Fruit fly (Drosophila melanogaster) whole organism, embryonic: Measurements from ENCODE around the gene cyr.
A peak's percentile ranks its signal among the peaks of the same experiment; 100 is the strongest.

ENCODE experiments used
- Antp ChIP-seq: fragments of 200-800 bp; sonication (Bioruptor generic); optimal IDR thresholded peaks from 3 replicates; lab custom pipeline; 2016; ENCODE audit warnings: missing biosample characterization, missing genetic modification characterization
- B-H1 ChIP-seq: fragments of 200-800 bp; sonication (Bioruptor generic); IDR thresholded peaks from 3 replicates; pipeline ENCODE4 v1.3.6; 2022; ENCODE audit warnings: missing biosample characterization, missing genetic modification characterization
- CG10654 ChIP-seq: fragments of 200-800 bp; sonication (Bioruptor generic); optimal IDR thresholded peaks from 2 replicates; lab custom pipeline; 2016; ENCODE audit warnings: missing biosample characterization, missing genetic modification characterization
- CG12299 ChIP-seq: fragments of 200-800 bp; sonication (Bioruptor generic); optimal IDR thresholded peaks from 2 replicates; lab custom pipeline; 2018; ENCODE audit warnings: missing biosample characterization, mild to moderate bottlenecking, missing genetic modification characterization
- CG1529 ChIP-seq: fragments of 200-800 bp; sonication (Bioruptor generic); optimal IDR thresholded peaks from 3 replicates; lab custom pipeline; 2018; ENCODE audit warnings: missing biosample characterization, missing genetic modification characterization
- CG16813 ChIP-seq: fragments of 200-800 bp; sonication (Bioruptor generic); IDR thresholded peaks from 3 replicates; pipeline ENCODE4 v1.3.6; 2022; ENCODE audit warnings: missing biosample characterization, missing genetic modification characterization; ENCODE audit not compliant: partially characterized antibody
- CG17385 ChIP-seq: fragments of 200-800 bp; sonication (Bioruptor generic); optimal IDR thresholded peaks from 3 replicates; lab custom pipeline; 2018; ENCODE audit warnings: missing biosample characterization, mild to moderate bottlenecking, missing genetic modification characterization
- CG17568 ChIP-seq: fragments of 200-800 bp; sonication (Bioruptor generic); optimal IDR thresholded peaks from 2 replicates; lab custom pipeline; 2018; ENCODE audit warnings: missing biosample characterization, mild to moderate bottlenecking, missing genetic modification characterization, moderate library complexity
- CG2875 ChIP-seq: fragments of 200-800 bp; sonication (Bioruptor generic); optimal IDR thresholded peaks from 2 replicates; lab custom pipeline; 2017; ENCODE audit warnings: missing biosample characterization, mild to moderate bottlenecking, missing genetic modification characterization, missing genetic modification reagents
- CG32767 ChIP-seq: fragments of 200-800 bp; sonication (Bioruptor generic); IDR thresholded peaks from 2 replicates; pipeline ENCODE4 v1.3.6; 2022; ENCODE audit warnings: missing biosample characterization, missing genetic modification characterization
- CG4360 ChIP-seq: fragments of 200-800 bp; sonication (Bioruptor generic); IDR thresholded peaks from 2 replicates; pipeline ENCODE4 v1.3.6; 2022; ENCODE audit warnings: missing biosample characterization, missing genetic modification characterization
- CG43689 ChIP-seq: fragments of 200-800 bp; sonication (Bioruptor generic); IDR thresholded peaks from 2 replicates; pipeline ENCODE4 v1.3.6; 2022; ENCODE audit warnings: missing biosample characterization, missing genetic modification characterization
- CG5953 ChIP-seq: fragments of 200-800 bp; sonication (Bioruptor generic); IDR thresholded peaks from 2 replicates; pipeline ENCODE4 v1.3.6; 2022; ENCODE audit warnings: missing biosample characterization, missing genetic modification characterization
- CG6791 ChIP-seq: fragments of 200-800 bp; sonication (Bioruptor generic); IDR thresholded peaks from 3 replicates; pipeline ENCODE4 v1.3.6; 2022; ENCODE audit warnings: missing biosample characterization, missing genetic modification characterization; ENCODE audit not compliant: partially characterized antibody
- CG7987 ChIP-seq: fragments of 200-800 bp; sonication (Bioruptor generic); optimal IDR thresholded peaks from 2 replicates; lab custom pipeline; 2018; ENCODE audit warnings: missing biosample characterization, mild to moderate bottlenecking, missing genetic modification characterization, moderate library complexity
- CG8089 ChIP-seq: fragments of 200-800 bp; sonication (Bioruptor generic); optimal IDR thresholded peaks from 3 replicates; lab custom pipeline; 2016; ENCODE audit warnings: missing biosample characterization, missing genetic modification characterization
- CG8478 ChIP-seq: fragments of >200 bp; optimal IDR thresholded peaks from 2 replicates; lab custom pipeline; 2018
- CG9727 ChIP-seq: fragments of 200-800 bp; sonication (Bioruptor generic); optimal IDR thresholded peaks from 3 replicates; lab custom pipeline; 2017; ENCODE audit warnings: missing biosample characterization, mild to moderate bottlenecking, missing genetic modification characterization
- Doc2 ChIP-seq: fragments of 200-800 bp; sonication (Bioruptor generic); IDR thresholded peaks from 2 replicates; pipeline ENCODE4 v1.3.6; 2022; ENCODE audit warnings: missing biosample characterization, missing genetic modification characterization
- Doc3 ChIP-seq: fragments of 200-800 bp; sonication (Bioruptor generic); IDR thresholded peaks from 3 replicates; pipeline ENCODE4 v1.3.6; 2022; ENCODE audit warnings: missing biosample characterization, missing genetic modification characterization; ENCODE audit not compliant: partially characterized antibody
- Dp ChIP-seq: fragments of 200-800 bp; sonication (Bioruptor generic); optimal IDR thresholded peaks from 2 replicates; lab custom pipeline; 2018; ENCODE audit warnings: missing biosample characterization, mild to moderate bottlenecking, missing genetic modification characterization, moderate library complexity
- ERR ChIP-seq: fragments of 200-800 bp; sonication (Bioruptor generic); optimal IDR thresholded peaks from 2 replicates; lab custom pipeline; 2016; ENCODE audit warnings: missing biosample characterization, missing genetic modification characterization
- Ets65A ChIP-seq: fragments of 200-800 bp; sonication (Bioruptor generic); peaks from one replicate; lab custom pipeline; 2016; ENCODE audit warnings: missing biosample characterization, missing genetic modification characterization
- HHEX ChIP-seq: fragments of 200-800 bp; sonication (Bioruptor generic); optimal IDR thresholded peaks from 3 replicates; lab custom pipeline; 2017; ENCODE audit warnings: missing biosample characterization, mild to moderate bottlenecking, missing genetic modification characterization, missing genetic modification reagents
- HLHmδ ChIP-seq: fragments of 200-800 bp; sonication (Bioruptor generic); optimal IDR thresholded peaks from 2 replicates; lab custom pipeline; 2018; ENCODE audit warnings: missing biosample characterization, mild to moderate bottlenecking, missing genetic modification characterization, moderate library complexity
- Hey ChIP-seq: fragments of 200-800 bp; sonication (Bioruptor generic); optimal IDR thresholded peaks from 3 replicates; lab custom pipeline; 2018; ENCODE audit warnings: missing biosample characterization, mild to moderate bottlenecking, missing genetic modification characterization
- Hr51 ChIP-seq, 2 experiments: fragments of 200-800 bp; sonication (Bioruptor generic); optimal IDR thresholded peaks; 2 replicates in 1 of 2; 3 replicates in 1 of 2; lab custom pipeline; 2016 to 2018; ENCODE audit warnings: missing biosample characterization in 2 of 2, missing genetic modification characterization in 2 of 2, mild to moderate bottlenecking in 1 of 2, moderate library complexity in 1 of 2
- Mrtf ChIP-seq: fragments of 200-800 bp; sonication (Bioruptor generic); IDR thresholded peaks from 3 replicates; pipeline ENCODE4 v1.3.6; 2022; ENCODE audit warnings: missing biosample characterization, missing genetic modification characterization
- Nf-YA ChIP-seq: fragments of 200-800 bp; sonication (Bioruptor generic); IDR thresholded peaks from 2 replicates; pipeline ENCODE4 v1.3.6; 2022; ENCODE audit warnings: missing biosample characterization, missing genetic modification characterization
- Sox100B ChIP-seq: fragments of 200-800 bp; sonication (Bioruptor generic); optimal IDR thresholded peaks from 3 replicates; lab custom pipeline; 2018; ENCODE audit warnings: missing biosample characterization, mild to moderate bottlenecking, missing genetic modification characterization
- Tbp ChIP-seq: fragments of >200 bp; optimal IDR thresholded peaks from 2 replicates; lab custom pipeline; 2018; ENCODE audit warnings: missing biosample characterization, missing genetic modification characterization
- ase ChIP-seq: fragments of 200-800 bp; sonication (Bioruptor generic); IDR thresholded peaks from 3 replicates; pipeline ENCODE4 v1.3.6; 2022; ENCODE audit warnings: missing biosample characterization, missing genetic modification characterization
- ato ChIP-seq: fragments of 200-800 bp; sonication (Bioruptor generic); IDR thresholded peaks from 2 replicates; pipeline ENCODE4 v1.3.6; 2022; ENCODE audit warnings: missing biosample characterization, missing genetic modification characterization; ENCODE audit not compliant: partially characterized antibody
- bab2 ChIP-seq: fragments of 200-800 bp; sonication (Bioruptor generic); optimal IDR thresholded peaks from 2 replicates; lab custom pipeline; 2016; ENCODE audit warnings: missing biosample characterization, missing genetic modification characterization
- bcd ChIP-seq: fragments of 200-800 bp; sonication (Bioruptor generic); optimal IDR thresholded peaks from 2 replicates; lab custom pipeline; 2017; ENCODE audit warnings: missing biosample characterization, mild to moderate bottlenecking, missing genetic modification characterization
- cad ChIP-seq: fragments of >200 bp; optimal IDR thresholded peaks from 2 replicates; lab custom pipeline; 2017; ENCODE audit warnings: missing biosample characterization, missing genetic modification characterization
- cas ChIP-seq: fragments of 200-800 bp; sonication (Bioruptor generic); IDR thresholded peaks from 2 replicates; pipeline ENCODE4 v1.3.6; 2022; ENCODE audit warnings: missing biosample characterization, missing genetic modification characterization
- caup ChIP-seq: fragments of 200-800 bp; sonication (Bioruptor generic); optimal IDR thresholded peaks from 3 replicates; lab custom pipeline; 2017; ENCODE audit warnings: missing biosample characterization, mild to moderate bottlenecking, missing genetic modification characterization, moderate library complexity; ENCODE audit not compliant: severe bottlenecking
- dmrt99B ChIP-seq: fragments of 200-800 bp; sonication (Bioruptor generic); optimal IDR thresholded peaks from 2 replicates; lab custom pipeline; 2018; ENCODE audit warnings: missing biosample characterization, mild to moderate bottlenecking, missing genetic modification characterization, moderate library complexity
- dysf ChIP-seq: fragments of 200-800 bp; sonication (Bioruptor generic); IDR thresholded peaks from 3 replicates; pipeline ENCODE4 v1.3.6; 2022; ENCODE audit warnings: missing biosample characterization, missing genetic modification characterization
- gt ChIP-seq: fragments of 200-800 bp; sonication (Bioruptor generic); IDR thresholded peaks from 2 replicates; pipeline ENCODE4 v1.3.6; 2022; ENCODE audit warnings: missing biosample characterization, missing genetic modification characterization
- hb ChIP-seq: fragments of 200-800 bp; sonication (Bioruptor generic); IDR thresholded peaks from 3 replicates; pipeline ENCODE4 v1.3.6; 2022; ENCODE audit warnings: missing biosample characterization, missing genetic modification characterization; ENCODE audit not compliant: partially characterized antibody
- hth ChIP-seq: fragments of >200 bp; optimal IDR thresholded peaks from 2 replicates; lab custom pipeline; 2017; ENCODE audit warnings: inconsistent platforms
- jing ChIP-seq: fragments of 200-800 bp; sonication (Bioruptor generic); optimal IDR thresholded peaks from 2 replicates; lab custom pipeline; 2018; ENCODE audit warnings: missing biosample characterization, mild to moderate bottlenecking, missing genetic modification characterization
- maf-S ChIP-seq: fragments of 200-800 bp; sonication (Bioruptor generic); optimal IDR thresholded peaks from 2 replicates; lab custom pipeline; 2016; ENCODE audit warnings: missing biosample characterization, missing genetic modification characterization
- odd ChIP-seq: fragments of 200-800 bp; sonication (Bioruptor generic); optimal IDR thresholded peaks from 2 replicates; lab custom pipeline; 2017; ENCODE audit warnings: missing biosample characterization, mild to moderate bottlenecking, missing genetic modification characterization
- pum ChIP-seq: fragments of 200-800 bp; sonication (Bioruptor generic); optimal IDR thresholded peaks from 2 replicates; lab custom pipeline; 2016; ENCODE audit warnings: missing biosample characterization, missing genetic modification characterization
- sens ChIP-seq: fragments of 200-800 bp; sonication (Bioruptor generic); peaks from one replicate; lab custom pipeline; 2016; ENCODE audit warnings: missing biosample characterization, missing genetic modification characterization
- shn ChIP-seq: fragments of 200-800 bp; sonication (Bioruptor generic); optimal IDR thresholded peaks from 3 replicates; lab custom pipeline; 2016; ENCODE audit warnings: missing biosample characterization, missing genetic modification characterization
- slou ChIP-seq: fragments of 200-800 bp; sonication (Bioruptor generic); optimal IDR thresholded peaks from 3 replicates; lab custom pipeline; 2016; ENCODE audit warnings: missing biosample characterization, missing genetic modification characterization
- tgo ChIP-seq: fragments of 200-800 bp; sonication (Bioruptor generic); IDR thresholded peaks from 3 replicates; pipeline ENCODE4 v1.3.6; 2022; ENCODE audit warnings: missing biosample characterization, missing genetic modification characterization

cyr gene

DNA sequence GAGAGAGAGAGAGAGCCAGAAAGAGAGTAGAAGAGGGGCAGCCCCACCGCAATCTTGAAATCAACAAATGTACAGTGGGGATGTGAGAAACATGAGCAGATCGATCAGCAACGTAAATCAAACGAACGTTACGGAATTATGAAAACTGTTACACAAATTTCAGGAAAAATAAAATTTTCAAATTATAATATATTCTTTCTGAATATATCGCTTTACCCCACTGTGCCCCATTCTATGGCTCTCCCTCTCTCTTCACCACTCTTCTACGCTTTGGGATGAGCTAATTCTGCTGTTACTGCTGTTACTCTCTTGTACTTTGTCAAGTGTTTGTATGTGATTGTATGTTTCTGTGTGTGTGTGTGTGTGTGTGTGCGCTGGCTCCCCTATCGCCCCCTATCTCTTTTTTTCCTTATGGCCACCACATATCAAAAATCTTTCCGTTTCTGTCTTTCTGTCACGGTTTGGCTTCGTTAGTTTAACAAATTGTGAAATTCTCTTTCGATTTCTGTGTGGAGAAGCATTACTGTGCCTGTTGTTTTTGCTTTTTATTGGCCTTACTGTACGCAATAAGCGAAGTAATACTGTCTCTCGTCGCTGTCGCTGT is 44.4 kb downstream of the cyr start:
- TF ChIP-seq cas = peak; percentile 95
- TF ChIP-seq CG43689 = peak; percentile 98
- peak; percentile 87 for TF ChIP-seq bab2 (GFP tag; lab: Kevin White, UChicago)
- TF ChIP-seq caup (GFP tag; lab: Kevin White, UChicago) = peak; percentile 97
- TF ChIP-seq Doc2 (GFP tag; lab: Robert Waterston, UW) = peak; percentile 94
- TF ChIP-seq maf-S = peak; percentile 88
- TF ChIP-seq Hey (tag; lab: Kevin White, UChicago) = peak; percentile 91
- TF ChIP-seq Hr51 (GFP tag; optimal IDR thresholded peaks at IDR 0.05; lab: Kevin White, UChicago) = peak; percentile 88 to 97
- no peak for TF ChIP-seq hth (lab: Kevin White, UChicago)
- TF ChIP-seq Mrtf (GFP tag; lab: Robert Waterston, UW) = peak; percentile 98
- peak; percentile 73 for TF ChIP-seq shn (GFP tag; lab: Kevin White, UChicago)
- peak; percentile 93 for TF ChIP-seq CG1529 (GFP tag; lab: Kevin White, UChicago)
- TF ChIP-seq slou (GFP tag; lab: Kevin White, UChicago) = peak; percentile 94
- peak; percentile 91 for TF ChIP-seq jing (GFP tag; lab: Kevin White, UChicago)
- TF ChIP-seq CG16813 (GFP tag; lab: Robert Waterston, UW) = no peak
- peak; percentile 99 for TF ChIP-seq CG5953 (GFP tag; lab: Robert Waterston, UW)
- TF ChIP-seq pum = peak; percentile 80
- no peak for TF ChIP-seq Tbp (GFP tag; lab: Kevin White, UChicago)
- TF ChIP-seq ase (GFP tag; lab: Robert Waterston, UW) = peak; percentile 99
- peak; percentile 76 for TF ChIP-seq CG8089
- peak; percentile 53; the same call in 2 of the 3 replicates for TF ChIP-seq Doc3
- TF ChIP-seq Nf-YA (GFP tag; lab: Robert Waterston, UW) = peak; percentile 97
- peak; percentile 97 for TF ChIP-seq HHEX (GFP tag; lab: Kevin White, UChicago)
- TF ChIP-seq CG10654 (GFP tag; lab: Kevin White, UChicago) = peak; percentile 91
- peak; percentile 85 for TF ChIP-seq ERR (GFP tag; lab: Kevin White, UChicago)
- TF ChIP-seq bcd = peak; percentile 97
- peak; percentile 84 for TF ChIP-seq CG7987 (GFP tag; lab: Kevin White, UChicago)
- TF ChIP-seq CG4360 = peak; percentile 73
- peak; percentile 96 for TF ChIP-seq Ets65A
- peak; percentile 95 for TF ChIP-seq CG17385
- TF ChIP-seq CG9727 (GFP tag; lab: Kevin White, UChicago) = peak; percentile 96
- TF ChIP-seq Antp (GFP tag; lab: Kevin White, UChicago) = peak; percentile 81
- TF ChIP-seq dmrt99B (tag; lab: Kevin White, UChicago) = peak; percentile 97
- TF ChIP-seq ato = no peak; the same call in 1 of the 2 replicates
- no peak for TF ChIP-seq CG8478 (lab: Kevin White, UChicago)
- peak; percentile 92 for TF ChIP-seq Sox100B
- no peak for TF ChIP-seq CG6791 (GFP tag; lab: Robert Waterston, UW)
- no peak for TF ChIP-seq cad (GFP tag; lab: Kevin White, UChicago)
- TF ChIP-seq B-H1 (GFP tag; lab: Robert Waterston, UW) = peak; percentile 98
- TF ChIP-seq hb (GFP tag; lab: Robert Waterston, UW) = no peak
- peak; percentile 12 for TF ChIP-seq Dp (GFP tag; lab: Kevin White, UChicago)
- TF ChIP-seq CG2875 (GFP tag; lab: Kevin White, UChicago) = peak; percentile 95
- peak; percentile 98 for TF ChIP-seq sens (GFP tag; lab: Kevin White, UChicago)
- TF ChIP-seq CG17568 = peak; percentile 96
- TF ChIP-seq tgo = peak; percentile 99
- no peak for TF ChIP-seq HLHmδ (GFP tag; lab: Kevin White, UChicago)
- peak; percentile 99 for TF ChIP-seq dysf
- peak; percentile 95 for TF ChIP-seq odd (GFP tag; lab: Kevin White, UChicago)
- TF ChIP-seq CG32767 (GFP tag; lab: Robert Waterston, UW) = peak; percentile 97
- peak; percentile 93 for TF ChIP-seq CG12299
- TF ChIP-seq gt = peak; percentile 87
